Worm (Caenorhabditis elegans) whole organism, early embryonic: ENCODE results near the gene fbxl-1.

Source experiments
- B0310.2 ChIP-seq: sonication (generic microtip); optimal IDR thresholded peaks from 2 replicates; lab custom pipeline; 2016; ENCODE audit warnings: mild to moderate bottlenecking, missing genetic modification characterization, missing compliant biosample characterization
- aly-1 ChIP-seq: sonication (generic microtip); optimal IDR thresholded peaks from 2 replicates; lab custom pipeline; 2016; ENCODE audit warnings: missing genetic modification characterization, missing compliant biosample characterization
- ama-1 ChIP-seq: fragments of 150-350 bp; optimal IDR thresholded peaks from 2 replicates; lab custom pipeline; 2014
- ceh-13 ChIP-seq: fragments of 200-800 bp; sonication (Bioruptor generic); optimal IDR thresholded peaks from 2 replicates; lab custom pipeline; 2018; ENCODE audit warnings: mild to moderate bottlenecking, missing genetic modification characterization, missing compliant biosample characterization
- ets-7 ChIP-seq: sonication (generic microtip); optimal IDR thresholded peaks from 2 replicates; lab custom pipeline; 2016; ENCODE audit warnings: missing genotype, missing genetic modification characterization, missing compliant biosample characterization
- hmg-4 ChIP-seq: fragments of 200-800 bp; sonication (Bioruptor generic); optimal IDR thresholded peaks from 2 replicates; lab custom pipeline; 2018; ENCODE audit warnings: mild to moderate bottlenecking, missing genetic modification characterization, missing compliant biosample characterization
- pes-1 ChIP-seq: fragments of 200-800 bp; sonication (Bioruptor generic); IDR thresholded peaks from 2 replicates; pipeline ENCODE4 v1.3.6; 2022; ENCODE audit warnings: missing genetic modification reagents, missing genetic modification characterization, missing compliant biosample characterization
- scrt-1 ChIP-seq: fragments of 200-800 bp; sonication (Bioruptor generic); IDR thresholded peaks from 2 replicates; pipeline ENCODE4 v1.3.6; 2022; ENCODE audit warnings: missing genetic modification characterization, missing compliant biosample characterization
- tbx-37 ChIP-seq: fragments of 200-800 bp; sonication (Bioruptor generic); conservative IDR thresholded peaks from 2 replicates; pipeline ENCODE4 v1.3.6; 2022; ENCODE audit warnings: missing genetic modification reagents, missing genetic modification characterization, missing compliant biosample characterization
- tra-4 ChIP-seq: sonication (generic microtip); optimal IDR thresholded peaks from 2 replicates; lab custom pipeline; 2017; ENCODE audit warnings: missing genetic modification characterization, missing compliant biosample characterization

ce11 chrIII:8190505-8190904, 37.1 kb upstream of the fbxl-1 start, which contains the start of gene C50C3.19:
- TF ChIP-seq ama-1 (lab: Kevin White, UChicago) (no peak), hmg-4 (GFP tag; lab: Kevin White, UChicago) (no peak), B0310.2 (tag; lab: Kevin White, UChicago) (no peak), ets-7 (tag; lab: Kevin White, UChicago) (no peak), tra-4 (tag; lab: Kevin White, UChicago) (no peak), scrt-1 (GFP tag; lab: Robert Waterston, UW) (no peak), pes-1 (GFP tag; lab: Robert Waterston, UW) (no peak), ceh-13 (GFP tag; lab: Kevin White, UChicago) (no peak), tbx-37 (GFP tag; lab: Robert Waterston, UW) (no peak), aly-1 (no peak)
